Fruit fly (Drosophila melanogaster) whole organism, embryonic: ENCODE measurements around the gene ECSIT.

Experiments used
- B-H1 ChIP-seq: fragments of 200-800 bp; sonication (Bioruptor generic); IDR thresholded peaks from 3 replicates; pipeline ENCODE4 v1.3.6; 2022; ENCODE audit warnings: missing biosample characterization, missing genetic modification characterization
- Taf1 ChIP-seq: fragments of 200-800 bp; sonication (Bioruptor generic); IDR thresholded peaks from 2 replicates; pipeline ENCODE4 v1.3.6; 2022; ENCODE audit warnings: missing biosample characterization, missing genetic modification characterization
- chm ChIP-seq: fragments of 200-800 bp; sonication (Bioruptor generic); IDR thresholded peaks from 2 replicates; pipeline ENCODE4 v1.3.6; 2022; ENCODE audit warnings: missing biosample characterization, missing genetic modification characterization
- fd102C ChIP-seq: fragments of 200-800 bp; sonication (Bioruptor generic); optimal IDR thresholded peaks from 2 replicates; lab custom pipeline; 2018; ENCODE audit warnings: missing biosample characterization, mild to moderate bottlenecking, missing genetic modification characterization, moderate library complexity
- hbn ChIP-seq: fragments of 200-800 bp; sonication (Bioruptor generic); IDR thresholded peaks from 2 replicates; pipeline ENCODE4 v1.3.6; 2022; ENCODE audit warnings: missing biosample characterization, missing genetic modification characterization; ENCODE audit not compliant: partially characterized antibody
- inv ChIP-seq: fragments of 200-800 bp; sonication (Bioruptor generic); IDR thresholded peaks from 2 replicates; pipeline ENCODE4 v1.3.6; 2022; ENCODE audit warnings: missing biosample characterization, missing genetic modification characterization; ENCODE audit not compliant: partially characterized antibody
- pan ChIP-seq, 4 experiments: fragments of >200 bp in 3 of 4; fragments of 200-800 bp in 1 of 4; sonication (Bioruptor generic) in 1 of 4; optimal IDR thresholded peaks in 3 of 4; IDR thresholded peaks in 1 of 4; 2 replicates each; pipeline versions ENCODE4 v1.3.6 to Lab custom; 2017 to 2022; ENCODE audit warnings: missing biosample characterization in 2 of 4, missing genetic modification characterization in 2 of 4, mixed read lengths in 1 of 4
- sens ChIP-seq: fragments of 200-800 bp; sonication (Bioruptor generic); peaks from one replicate; lab custom pipeline; 2016; ENCODE audit warnings: missing biosample characterization, missing genetic modification characterization

DNA sequence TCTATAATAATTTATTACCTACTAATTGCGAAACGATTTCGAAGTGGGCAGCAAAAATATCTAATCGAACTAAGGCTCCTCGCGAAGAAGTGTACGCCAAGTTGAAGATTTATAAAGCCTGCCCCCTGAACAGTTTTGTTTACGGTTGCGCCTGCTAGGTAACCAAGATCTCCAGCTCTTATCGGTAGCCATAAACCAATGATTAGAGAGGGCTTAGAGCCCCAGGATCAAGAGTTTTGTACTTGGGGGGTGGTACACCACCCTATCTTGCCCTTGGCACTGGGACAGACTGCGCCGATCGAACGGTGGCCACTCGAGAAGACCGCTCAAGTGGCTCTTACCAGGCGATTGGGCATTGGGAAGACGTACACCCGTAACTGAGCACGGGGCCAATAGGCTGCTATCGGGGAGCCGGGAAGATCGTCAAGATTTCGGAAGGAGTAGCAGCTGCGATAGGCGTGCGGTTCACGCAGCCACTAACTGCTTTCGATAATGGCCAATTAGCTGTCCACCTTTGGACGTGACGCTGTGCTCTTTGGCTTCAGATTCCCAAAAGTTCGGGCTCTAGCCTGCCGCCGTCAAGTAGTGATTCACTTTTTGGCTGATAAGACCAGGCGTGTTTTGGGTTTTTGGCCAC lies 23.9 kb upstream of the ECSIT start:
- TF ChIP-seq chm (GFP tag; lab: Robert Waterston, UW) (no peak), pan (optimal IDR thresholded peaks at IDR 0.05; lab: Kevin White, UChicago) (no peak), pan (GFP tag; optimal IDR thresholded peaks at IDR 0.05 in 1 of 2, IDR thresholded peaks at IDR 0.05 in 1 of 2) (no peak), sens (GFP tag; lab: Kevin White, UChicago) (no peak), Taf1 (GFP tag; lab: Robert Waterston, UW) (no peak), hbn (GFP tag; lab: Robert Waterston, UW) (no peak), fd102C (GFP tag; lab: Kevin White, UChicago) (no peak), B-H1 (GFP tag; lab: Robert Waterston, UW) (no peak), inv (GFP tag; lab: Robert Waterston, UW) (no peak)
